Worm (Caenorhabditis elegans): ENCODE results near the gene F59E12.15.
"Not testable (repeated sequence)": the region's sequence is repeated elsewhere in the genome, so short reads cannot be mapped to it uniquely, and the experiment has no call there.

The F59E12.15 gene

ce11 chrII:5636826-5637225 lies 8.7 kb upstream of the F59E12.15 start, which contains the start of gene F59E12.8:
Gene F59E12.8, minus strand, starts transcription at chrII:5636926.
- TF ChIP-seq jun-1 (tag; optimal IDR thresholded peaks at IDR 0.05) (no peak), sea-2 (GFP tag; optimal IDR thresholded peaks at IDR 0.05) (no peak), ztf-4 (tag; optimal IDR thresholded peaks at IDR 0.05) (no peak), lin-39 (tag; optimal IDR thresholded peaks at IDR 0.05) (no peak), ZK546.5 (tag; optimal IDR thresholded peaks at IDR 0.05) (no peak)

ce11 chrII:5633453-5633852 lies 5.3 kb upstream of the F59E12.15 start:
- TF ChIP-seq nfya-1 (tag; optimal IDR thresholded peaks at IDR 0.05; ENCODE audit: insufficient read depth) = peak; percentile 25
- TF ChIP-seq elt-3 (tag; optimal IDR thresholded peaks at IDR 0.05) = no peak

DNA sequence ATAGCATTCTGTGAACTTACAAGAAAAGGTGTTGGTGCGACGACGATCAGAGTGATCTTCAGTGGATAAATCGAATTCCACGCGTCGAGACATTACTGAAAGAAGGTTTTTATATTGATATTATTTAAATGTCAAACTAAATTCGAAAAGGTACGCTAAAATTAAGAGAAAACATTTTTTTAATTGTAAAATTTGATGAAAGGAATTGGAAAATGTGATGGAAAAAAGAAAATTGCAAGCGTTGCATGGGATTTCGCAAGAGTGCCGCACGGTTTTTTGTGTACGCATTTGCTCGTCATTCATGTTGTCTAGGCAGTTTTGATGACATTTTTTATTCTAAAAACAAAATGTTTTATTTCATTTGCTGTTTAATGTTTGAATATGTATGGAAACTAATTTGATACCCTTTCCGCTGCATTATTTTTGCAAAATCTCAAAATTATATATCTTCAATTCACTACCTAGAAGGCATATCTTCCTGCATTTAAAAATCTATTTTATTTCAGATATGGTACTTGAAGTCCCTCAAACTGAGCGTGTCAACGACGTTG lies 2.8 kb upstream of the F59E12.15 start, which contains the start of the genes F59E12.6 and npl-4.1:
Gene F59E12.6, minus strand, starts transcription at position 101 of the 551 bp plus-strand sequence.
Gene npl-4.1, plus strand, starts transcription at position 501 of the 551 bp plus-strand sequence.
- not testable (repeated sequence) for TF ChIP-seq mdl-1, nhr-237, snpc-4 (tag; optimal IDR thresholded peaks at IDR 0.05)

DNA sequence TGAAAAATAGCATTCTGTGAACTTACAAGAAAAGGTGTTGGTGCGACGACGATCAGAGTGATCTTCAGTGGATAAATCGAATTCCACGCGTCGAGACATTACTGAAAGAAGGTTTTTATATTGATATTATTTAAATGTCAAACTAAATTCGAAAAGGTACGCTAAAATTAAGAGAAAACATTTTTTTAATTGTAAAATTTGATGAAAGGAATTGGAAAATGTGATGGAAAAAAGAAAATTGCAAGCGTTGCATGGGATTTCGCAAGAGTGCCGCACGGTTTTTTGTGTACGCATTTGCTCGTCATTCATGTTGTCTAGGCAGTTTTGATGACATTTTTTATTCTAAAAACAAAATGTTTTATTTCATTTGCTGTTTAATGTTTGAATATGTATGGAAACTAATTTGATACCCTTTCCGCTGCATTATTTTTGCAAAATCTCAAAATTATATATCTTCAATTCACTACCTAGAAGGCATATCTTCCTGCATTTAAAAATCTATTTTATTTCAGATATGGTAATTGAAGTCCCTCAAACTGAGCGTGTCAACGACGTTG lies 5.7 kb downstream of the F59E12.15 start, which contains the start of the genes eif-3.L and npl-4.2:
Gene eif-3.L, minus strand, starts transcription at position 101 of the 557 bp plus-strand sequence.
Gene npl-4.2, plus strand, starts transcription at position 507 of the 557 bp plus-strand sequence.
- not testable (repeated sequence) for TF ChIP-seq mdl-1, mml-1, nhr-67 (tag; optimal IDR thresholded peaks at IDR 0.05)

- TF ChIP-seq nhr-23 (tag; optimal IDR thresholded peaks at IDR 0.05) (peak; percentile 48), nfya-1 (tag; optimal IDR thresholded peaks at IDR 0.05; ENCODE audit: insufficient read depth) (peak; percentile 9), nhr-43 (tag; optimal IDR thresholded peaks at IDR 0.05; ENCODE audit: poor library complexity, severe bottlenecking) (peak; percentile 15), elt-3 (tag; optimal IDR thresholded peaks at IDR 0.05) (no peak), ceh-28 (tag; optimal IDR thresholded peaks at IDR 0.05) (peak; percentile 8), fos-1 (tag; optimal IDR thresholded peaks at IDR 0.05) (no peak), eor-1 (tag; optimal IDR thresholded peaks at IDR 0.05) (no peak), elt-2 (tag; optimal IDR thresholded peaks at IDR 0.05) (peak; percentile 71)
Measured at ce11 chrII:5619298-5619697, 8.9 kb downstream of the F59E12.15 start, which contains the start of gene dhs-6. Gene dhs-6, minus strand, starts transcription at chrII:5619319.

ce11 chrII:5607756-5608155 lies 20.4 kb downstream of the F59E12.15 start, which contains the start of gene C17G10.7:
Gene C17G10.7, minus strand, starts transcription at chrII:5607856.
- TF ChIP-seq mdl-1 (tag; optimal IDR thresholded peaks at IDR 0.05) = no peak
- TF ChIP-seq ceh-9 (tag; optimal IDR thresholded peaks at IDR 0.05) = no peak
- TF ChIP-seq nhr-23 (tag; optimal IDR thresholded peaks at IDR 0.05) = no peak
- TF ChIP-seq nhr-67 (tag; optimal IDR thresholded peaks at IDR 0.05) = no peak
- TF ChIP-seq ceh-28 (tag; optimal IDR thresholded peaks at IDR 0.05) = no peak
- TF ChIP-seq lin-39 (tag; optimal IDR thresholded peaks at IDR 0.05) = no peak
- no peak for TF ChIP-seq aly-2 (tag; optimal IDR thresholded peaks at IDR 0.05)
- TF ChIP-seq elt-1 (tag; optimal IDR thresholded peaks at IDR 0.05) = no peak

DNA sequence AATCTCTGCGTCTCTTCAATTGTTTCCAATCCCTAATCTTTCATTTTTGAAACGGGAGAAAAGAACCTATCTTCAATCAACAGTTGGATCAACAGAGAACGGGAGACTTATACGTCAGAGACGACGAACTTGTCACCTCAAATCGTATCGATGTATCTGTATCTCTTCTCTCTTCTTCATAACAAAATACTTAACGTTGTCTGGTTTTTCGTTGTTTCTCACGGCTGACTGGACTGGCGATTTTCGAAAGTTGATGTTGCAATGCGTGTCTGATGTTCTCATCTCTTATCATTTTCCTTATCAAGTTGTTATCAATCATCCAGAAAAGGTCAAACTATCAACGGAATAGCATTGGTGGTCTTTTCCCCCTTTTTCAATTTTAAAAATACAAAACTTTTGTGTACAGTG lies 22.6 kb downstream of the F59E12.15 start:
- TF ChIP-seq nhr-25 (tag; optimal IDR thresholded peaks at IDR 0.05) = peak; percentile 85
- peak; percentile 23 for TF ChIP-seq mdl-1 (tag; optimal IDR thresholded peaks at IDR 0.05)
- TF ChIP-seq tbx-2 (tag; optimal IDR thresholded peaks at IDR 0.05) = peak; percentile 39
- TF ChIP-seq elt-3 (tag; optimal IDR thresholded peaks at IDR 0.05) = peak; percentile 93 to 96 (median 93)
- peak; percentile 5 for TF ChIP-seq lsy-12 (tag; optimal IDR thresholded peaks at IDR 0.05)
- no peak for TF ChIP-seq nhr-28 (tag; optimal IDR thresholded peaks at IDR 0.05)
- TF ChIP-seq ceh-9 (tag; optimal IDR thresholded peaks at IDR 0.05) = no peak
- TF ChIP-seq nhr-43 (tag; optimal IDR thresholded peaks at IDR 0.05; ENCODE audit: poor library complexity, severe bottlenecking) = peak; percentile 90
- peak; percentile 22 for TF ChIP-seq nhr-77 (tag; optimal IDR thresholded peaks at IDR 0.05)
- no peak for TF ChIP-seq eor-1 (tag; optimal IDR thresholded peaks at IDR 0.05)
- TF ChIP-seq nhr-23 (tag; optimal IDR thresholded peaks at IDR 0.05) = peak; percentile 94
- TF ChIP-seq nfya-1 (tag; optimal IDR thresholded peaks at IDR 0.05; ENCODE audit: insufficient read depth) = no peak
- TF ChIP-seq elt-2 (tag; optimal IDR thresholded peaks at IDR 0.05) = peak; percentile 89
- TF ChIP-seq ceh-16 (tag; optimal IDR thresholded peaks at IDR 0.05) = no peak
- TF ChIP-seq ceh-28 (tag; optimal IDR thresholded peaks at IDR 0.05) = peak; percentile 80
- peak; percentile 72 for TF ChIP-seq elt-1 (tag; optimal IDR thresholded peaks at IDR 0.05)
- TF ChIP-seq nhr-76 (tag; optimal IDR thresholded peaks at IDR 0.05) = peak; percentile 48
- TF ChIP-seq R02D3.7 (tag; optimal IDR thresholded peaks at IDR 0.05) = peak; percentile 40
- TF ChIP-seq unc-62 (GFP tag; optimal IDR thresholded peaks at IDR 0.05) = peak; percentile 93
